Fruit fly (Drosophila melanogaster): ENCODE results near the gene Slbp.
A peak's percentile ranks its signal among the peaks of the same experiment; 100 is the strongest.

Gene Slbp

DNA sequence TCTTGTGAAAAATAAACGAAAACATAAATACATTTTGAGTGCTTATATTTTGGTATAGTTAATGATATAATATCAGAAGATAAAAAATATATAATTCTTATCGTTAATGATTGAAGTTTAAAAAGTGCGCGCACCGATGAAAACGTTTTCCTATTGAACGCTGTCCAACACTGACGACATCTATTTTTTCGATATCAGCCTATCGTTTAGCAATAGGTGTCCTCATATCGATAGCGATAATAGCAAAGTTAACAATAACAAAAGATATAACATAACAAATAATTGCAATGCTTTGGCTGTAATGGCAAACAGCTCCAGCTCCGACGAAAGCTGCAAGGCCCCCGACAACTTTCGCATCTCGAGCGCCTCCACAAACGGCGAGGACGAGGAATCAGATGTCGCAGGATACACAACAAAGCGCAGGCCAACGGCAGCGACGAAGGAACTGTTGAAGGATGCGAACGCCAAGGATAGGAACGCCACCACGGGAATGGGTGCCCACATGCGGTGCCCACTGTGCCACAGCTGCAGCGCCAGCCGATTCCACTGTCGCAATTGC, 36.8 kb downstream of the Slbp start, which contains the start of gene Atg14 (continued):
- TF ChIP-seq nerfin-2 (GFP tag; IDR thresholded peaks at IDR 0.05; ENCODE audit: partially characterized antibody) (peak; percentile 98), zf30C (GFP tag; optimal IDR thresholded peaks at IDR 0.05) (no peak), CG4328 (GFP tag; optimal IDR thresholded peaks at IDR 0.05) (no peak), fd64A (GFP tag; optimal IDR thresholded peaks at IDR 0.05) (no peak), ttk (GFP tag; IDR thresholded peaks at IDR 0.05) (no peak), Jarid2 (GFP tag; optimal IDR thresholded peaks at IDR 0.05) (no peak), z (GFP tag; IDR thresholded peaks at IDR 0.05) (no peak), CG13894 (tag; optimal IDR thresholded peaks at IDR 0.05) (no peak), CG12299 (tag; optimal IDR thresholded peaks at IDR 0.05) (no peak), CG7987 (GFP tag; optimal IDR thresholded peaks at IDR 0.05) (no peak), CG4730 (GFP tag; IDR thresholded peaks at IDR 0.05) (no peak), Camta (GFP tag; optimal IDR thresholded peaks at IDR 0.05) (no peak), CG9609 (GFP tag; optimal IDR thresholded peaks at IDR 0.05) (no peak), lov (optimal IDR thresholded peaks at IDR 0.05) (no peak), lov (GFP tag; IDR thresholded peaks at IDR 0.05) (no peak), CG4360 (GFP tag; IDR thresholded peaks at IDR 0.05) (no peak), salm (tag; optimal IDR thresholded peaks at IDR 0.05) (no peak), CG14965 (GFP tag; optimal IDR thresholded peaks at IDR 0.05; ENCODE audit: borderline replicate concordance) (no peak), ato (GFP tag; IDR thresholded peaks at IDR 0.05; ENCODE audit: partially characterized antibody) (peak; percentile 92), Mad (GFP tag; optimal IDR thresholded peaks at IDR 0.05) (no peak), Mrtf (GFP tag; IDR thresholded peaks at IDR 0.05) (no peak), CG13287 (GFP tag; IDR thresholded peaks at IDR 0.05; ENCODE audit: partially characterized antibody) (peak; percentile 97), CG1647 (GFP tag; optimal IDR thresholded peaks at IDR 0.05) (no peak), lmd (GFP tag; IDR thresholded peaks at IDR 0.05) (no peak; the same call in 1 of the 2 replicates), CG17361 (GFP tag; IDR thresholded peaks at IDR 0.05) (0 out of 3 replicates have a peak, but pooled peaks have one; percentile 16), sc (optimal IDR thresholded peaks at IDR 0.05) (no peak), sc (GFP tag; optimal IDR thresholded peaks at IDR 0.05) (no peak), CG11695 (GFP tag; IDR thresholded peaks at IDR 0.05) (no peak), CG9876 (GFP tag; optimal IDR thresholded peaks at IDR 0.05) (no peak), Fer3 (tag; optimal IDR thresholded peaks at IDR 0.05) (peak; percentile 17), gem (tag; optimal IDR thresholded peaks at IDR 0.05) (no peak), CG10462 (GFP tag; optimal IDR thresholded peaks at IDR 0.05) (no peak), onecut (GFP tag; IDR thresholded peaks at IDR 0.05) (no peak), Hey (tag; optimal IDR thresholded peaks at IDR 0.05) (no peak), CG15073 (GFP tag; optimal IDR thresholded peaks at IDR 0.05) (no peak), CG15601 (tag; optimal IDR thresholded peaks at IDR 0.05) (no peak), CG18262 (tag; optimal IDR thresholded peaks at IDR 0.05) (peak; percentile 5), crol (GFP tag; IDR thresholded peaks at IDR 0.05) (no peak), Fer2 (tag; optimal IDR thresholded peaks at IDR 0.05) (no peak), CG1602 (GFP tag; optimal IDR thresholded peaks at IDR 0.05) (no peak), CG14050 (GFP tag; IDR thresholded peaks at IDR 0.05) (no peak), jing (GFP tag; optimal IDR thresholded peaks at IDR 0.05) (no peak), sr (GFP tag; IDR thresholded peaks at IDR 0.05) (no peak), Abd-B (GFP tag; optimal IDR thresholded peaks at IDR 0.05) (peak; percentile 11), CG8765 (GFP tag; IDR thresholded peaks at IDR 0.05) (no peak), BEAF-32 (GFP tag; optimal IDR thresholded peaks at IDR 0.05) (peak; percentile 85), tna (GFP tag; IDR thresholded peaks at IDR 0.05; ENCODE audit: partially characterized antibody) (peak; percentile 98), ind (GFP tag; optimal IDR thresholded peaks at IDR 0.05) (no peak), Nf-YB (GFP tag; optimal IDR thresholded peaks at IDR 0.05) (no peak), CG2202 (tag; optimal IDR thresholded peaks at IDR 0.05) (no peak), klu (GFP tag; IDR thresholded peaks at IDR 0.05) (no peak)

Measured in whole organism, embryonic.